Fruit fly (Drosophila melanogaster) Kc167 (cell line): ENCODE results near the gene MRG15.

ENCODE experiments used
- Sin3A ChIP-seq: fragments of >200 bp; optimal IDR thresholded peaks from 2 replicates; lab custom pipeline; 2018; ENCODE audit warnings: missing external identifiers
- h ChIP-seq: fragments of >200 bp; optimal IDR thresholded peaks from 3 replicates; lab custom pipeline; 2018; ENCODE audit warnings: missing external identifiers
- insv ChIP-seq: fragments of >200 bp; optimal IDR thresholded peaks from 3 replicates; lab custom pipeline; 2018; ENCODE audit warnings: missing external identifiers
- psq ChIP-seq: fragments of >200 bp; optimal IDR thresholded peaks from 2 replicates; lab custom pipeline; 2017; ENCODE audit warnings: missing external identifiers

DNA sequence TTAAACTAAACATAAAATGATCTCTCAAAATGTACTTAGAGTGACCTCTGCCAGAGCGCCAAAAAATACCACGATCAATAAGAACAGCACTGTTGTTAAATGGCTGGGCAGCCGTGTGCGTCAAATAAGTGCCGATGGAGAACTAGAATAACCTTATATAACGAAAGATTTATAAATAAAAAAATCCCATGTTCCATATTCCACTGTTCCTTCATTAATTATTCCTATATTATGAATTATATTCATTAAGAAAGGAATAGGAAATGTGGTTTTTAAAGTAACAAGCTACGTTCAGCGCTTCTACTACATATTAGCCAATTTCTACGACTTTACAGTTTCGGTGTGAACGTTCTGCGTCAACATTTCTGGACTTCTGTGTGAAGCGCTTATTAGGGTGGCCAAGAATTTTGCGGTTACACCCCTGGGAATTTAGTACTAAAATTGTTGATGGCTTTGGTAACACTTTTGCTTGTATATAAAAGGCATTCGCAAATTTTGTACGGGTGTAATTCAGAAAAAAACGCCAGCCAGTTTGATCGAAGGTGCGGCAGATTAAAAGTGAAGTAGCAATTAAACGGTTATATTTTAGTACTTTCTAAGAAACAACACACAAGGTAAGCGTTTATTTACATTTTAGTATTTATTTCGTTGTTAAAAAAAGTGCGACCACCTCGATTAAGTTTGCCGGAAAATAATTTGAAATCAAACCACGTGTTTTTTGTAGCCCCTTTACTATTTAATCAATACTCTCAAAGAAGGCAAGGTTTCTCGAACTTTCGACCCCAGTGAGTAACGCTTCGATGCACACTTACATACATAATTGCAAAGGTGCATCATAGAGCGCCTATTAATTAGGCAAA is 35.5 kb downstream of the MRG15 start, which contains the start of the genes tefu and Hsc70-4:
- no peak for TF ChIP-seq Sin3A
- TF ChIP-seq psq (lab: Kevin White, UChicago): no peak
- no peak for TF ChIP-seq h (lab: Kevin White, UChicago)
- TF ChIP-seq insv (lab: Kevin White, UChicago): no peak
